Worm (Caenorhabditis elegans): ENCODE measurements around the gene clhm-1.

The clhm-1 gene

DNA sequence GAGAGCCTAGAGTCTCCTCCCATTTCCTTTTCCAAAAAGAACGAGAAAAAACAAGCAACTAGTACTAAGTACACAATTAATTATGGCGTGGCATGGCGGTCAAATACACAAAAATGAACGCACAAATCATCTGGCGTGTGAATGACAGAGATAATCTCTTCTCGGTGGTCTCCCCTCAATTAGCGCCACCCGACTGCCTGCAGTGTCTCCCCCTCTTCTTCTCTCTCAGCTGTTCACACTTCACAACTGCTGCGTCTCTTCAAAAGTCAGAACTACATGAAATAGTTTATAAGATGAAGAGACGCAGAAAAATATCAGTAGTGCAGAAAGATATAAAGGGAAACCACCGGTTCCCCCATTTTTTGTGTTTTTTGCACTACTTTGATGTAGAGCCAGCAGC is 43.4 kb downstream of the clhm-1 start:
- TF ChIP-seq crh-2 (tag; optimal IDR thresholded peaks at IDR 0.05), result peak; percentile 48
- peak; percentile 98 for TF ChIP-seq ceh-16 (tag; optimal IDR thresholded peaks at IDR 0.05)
- TF ChIP-seq nhr-11 (tag; optimal IDR thresholded peaks at IDR 0.05), result no peak
- TF ChIP-seq Y55F3AM.14 (GFP tag; optimal IDR thresholded peaks at IDR 0.05), result no peak
- peak; percentile 72 for TF ChIP-seq nhr-129 (tag; optimal IDR thresholded peaks at IDR 0.05)
- TF ChIP-seq sma-9 (GFP tag; optimal IDR thresholded peaks at IDR 0.05), result peak; percentile 94
- no peak for TF ChIP-seq sma-9 (tag; optimal IDR thresholded peaks at IDR 0.05)
- no peak for TF ChIP-seq R02D3.7 (tag; optimal IDR thresholded peaks at IDR 0.05)
- TF ChIP-seq snpc-4 (tag; optimal IDR thresholded peaks at IDR 0.05), result peak; percentile 17
- TF ChIP-seq C34F6.9 (tag; optimal IDR thresholded peaks at IDR 0.05), result peak; percentile 57
- no peak for TF ChIP-seq dmd-4 (tag; optimal IDR thresholded peaks at IDR 0.05)
- TF ChIP-seq unc-55 (GFP tag; optimal IDR thresholded peaks at IDR 0.05), result peak; percentile 33
- no peak for TF ChIP-seq unc-62 (GFP tag; optimal IDR thresholded peaks at IDR 0.05)
- peak; percentile 64 for TF ChIP-seq nhr-25 (tag; optimal IDR thresholded peaks at IDR 0.05)
- no peak for TF ChIP-seq aly-2 (tag; optimal IDR thresholded peaks at IDR 0.05)
- TF ChIP-seq mbf-1 (tag; optimal IDR thresholded peaks at IDR 0.05), result no peak
- TF ChIP-seq zag-1 (tag; optimal IDR thresholded peaks at IDR 0.05), result peak; percentile 11
- TF ChIP-seq F13H6.1 (tag; optimal IDR thresholded peaks at IDR 0.05), result peak; percentile 87
- TF ChIP-seq lin-13 (GFP tag; optimal IDR thresholded peaks at IDR 0.05), result peak; percentile 35
- TF ChIP-seq egl-27 (tag; optimal IDR thresholded peaks at IDR 0.05), result peak; percentile 70
- TF ChIP-seq nhr-10 (tag; optimal IDR thresholded peaks at IDR 0.05), result no peak
- no peak for TF ChIP-seq skn-1 (tag; optimal IDR thresholded peaks at IDR 0.05)
- no peak for TF ChIP-seq nhr-12 (tag; optimal IDR thresholded peaks at IDR 0.05)
- peak; percentile 54 for TF ChIP-seq nhr-21 (tag; optimal IDR thresholded peaks at IDR 0.05)
- no peak for TF ChIP-seq unc-39 (tag; optimal IDR thresholded peaks at IDR 0.05)
- no peak for TF ChIP-seq elt-3 (tag; optimal IDR thresholded peaks at IDR 0.05)
- TF ChIP-seq nhr-77 (tag; optimal IDR thresholded peaks at IDR 0.05), result no peak
- TF ChIP-seq blmp-1 (tag; optimal IDR thresholded peaks at IDR 0.05; ENCODE audit: insufficient read depth), result peak; percentile 77
- TF ChIP-seq alr-1 (tag; optimal IDR thresholded peaks at IDR 0.05), result no peak
- TF ChIP-seq lsy-2 (tag; optimal IDR thresholded peaks at IDR 0.05), result peak in 1 of 2 experiments; percentile 42
- TF ChIP-seq gmeb-1 (tag; optimal IDR thresholded peaks at IDR 0.05), result peak; percentile 32
- TF ChIP-seq nhr-23 (tag; optimal IDR thresholded peaks at IDR 0.05), result no peak
- peak; percentile 63 for TF ChIP-seq mab-5 (tag; optimal IDR thresholded peaks at IDR 0.05)
- peak; percentile 39 for TF ChIP-seq fos-1 (tag; optimal IDR thresholded peaks at IDR 0.05)
- TF ChIP-seq sma-3 (GFP tag; optimal IDR thresholded peaks at IDR 0.05), result peak; percentile 72
- peak; percentile 76 for TF ChIP-seq sem-4 (tag; optimal IDR thresholded peaks at IDR 0.05)
- no peak for TF ChIP-seq ztf-11 (tag; optimal IDR thresholded peaks at IDR 0.05)
- TF ChIP-seq mdl-1 (tag; optimal IDR thresholded peaks at IDR 0.05), result peak; percentile 13 to 14
- TF ChIP-seq nhr-6 (tag; optimal IDR thresholded peaks at IDR 0.05), result peak; percentile 22

DNA sequence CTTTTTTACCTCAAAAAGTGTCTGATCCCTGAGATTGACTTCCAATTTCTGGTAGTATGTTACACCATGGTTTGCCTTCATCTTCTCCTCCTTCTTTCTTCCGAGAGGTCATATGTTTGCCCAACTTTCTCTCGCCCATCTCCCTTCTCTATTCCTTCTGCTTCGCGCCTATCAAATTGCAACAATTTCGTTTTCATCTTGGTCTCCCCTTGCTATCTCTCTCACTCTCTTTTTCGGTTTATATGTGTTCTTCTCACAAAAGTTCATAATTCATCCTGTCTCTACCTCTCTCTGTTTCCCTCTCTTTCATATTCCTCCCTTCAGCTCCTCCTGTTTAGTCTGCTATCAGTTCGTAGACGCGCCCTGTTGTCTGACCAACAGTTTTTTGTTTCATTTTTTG is 44.1 kb downstream of the clhm-1 start:
- no peak for TF ChIP-seq ama-1 (optimal IDR thresholded peaks at IDR 0.05)
- no peak for TF ChIP-seq ZK546.5 (tag; optimal IDR thresholded peaks at IDR 0.05)
- no peak for TF ChIP-seq snpc-4 (tag; optimal IDR thresholded peaks at IDR 0.05)
- peak; percentile 68 for TF ChIP-seq sem-4 (tag; optimal IDR thresholded peaks at IDR 0.05)
- no peak for TF ChIP-seq nhr-25 (tag; optimal IDR thresholded peaks at IDR 0.05)
- TF ChIP-seq Y55F3AM.14 (GFP tag; optimal IDR thresholded peaks at IDR 0.05), result no peak
- no peak for TF ChIP-seq elt-3 (tag; optimal IDR thresholded peaks at IDR 0.05)
- TF ChIP-seq nhr-237 (tag; optimal IDR thresholded peaks at IDR 0.05), result no peak
- TF ChIP-seq nhr-11 (tag; optimal IDR thresholded peaks at IDR 0.05), result no peak
- TF ChIP-seq unc-62 (GFP tag; optimal IDR thresholded peaks at IDR 0.05), result no peak
- TF ChIP-seq gmeb-1 (tag; optimal IDR thresholded peaks at IDR 0.05), result no peak
- no peak for TF ChIP-seq zag-1 (tag; optimal IDR thresholded peaks at IDR 0.05)
- TF ChIP-seq lin-39 (tag; optimal IDR thresholded peaks at IDR 0.05), result no peak
- peak; percentile 42 for TF ChIP-seq crh-2 (tag; optimal IDR thresholded peaks at IDR 0.05)
- TF ChIP-seq dmd-4 (tag; optimal IDR thresholded peaks at IDR 0.05), result no peak
- peak; percentile 22 for TF ChIP-seq lin-13 (GFP tag; optimal IDR thresholded peaks at IDR 0.05)
- TF ChIP-seq nhr-10 (tag; optimal IDR thresholded peaks at IDR 0.05), result no peak
- peak in 1 of 2 experiments; percentile 16 for TF ChIP-seq mdl-1 (tag; optimal IDR thresholded peaks at IDR 0.05)
- TF ChIP-seq nhr-21 (tag; optimal IDR thresholded peaks at IDR 0.05), result peak; percentile 43
- no peak for TF ChIP-seq unc-39 (tag; optimal IDR thresholded peaks at IDR 0.05)
- peak; percentile 4 for TF ChIP-seq egl-27 (tag; optimal IDR thresholded peaks at IDR 0.05)
- no peak for TF ChIP-seq ceh-82 (tag; optimal IDR thresholded peaks at IDR 0.05)
- no peak for TF ChIP-seq nhr-23 (tag; optimal IDR thresholded peaks at IDR 0.05)
- peak; percentile 69 for TF ChIP-seq F13H6.1 (tag; optimal IDR thresholded peaks at IDR 0.05)
- peak; percentile 31 for TF ChIP-seq C34F6.9 (tag; optimal IDR thresholded peaks at IDR 0.05)
- peak; percentile 13 for TF ChIP-seq mab-5 (tag; optimal IDR thresholded peaks at IDR 0.05)
- peak; percentile 89 for TF ChIP-seq sma-9 (GFP tag; optimal IDR thresholded peaks at IDR 0.05)
- TF ChIP-seq sma-9 (tag; optimal IDR thresholded peaks at IDR 0.05), result no peak
- TF ChIP-seq unc-55 (GFP tag; optimal IDR thresholded peaks at IDR 0.05), result no peak
- peak; percentile 51 for TF ChIP-seq fos-1 (tag; optimal IDR thresholded peaks at IDR 0.05)
- peak; percentile 15 for TF ChIP-seq ztf-4 (tag; optimal IDR thresholded peaks at IDR 0.05)
- peak; percentile 72 for TF ChIP-seq sma-3 (GFP tag; optimal IDR thresholded peaks at IDR 0.05)
- TF ChIP-seq nhr-129 (tag; optimal IDR thresholded peaks at IDR 0.05), result peak; percentile 70
- TF ChIP-seq ztf-11 (tag; optimal IDR thresholded peaks at IDR 0.05), result no peak
- peak in 1 of 2 experiments; percentile 32 for TF ChIP-seq lsy-2 (tag; optimal IDR thresholded peaks at IDR 0.05)
- peak; percentile 61 for TF ChIP-seq nhr-6 (tag; optimal IDR thresholded peaks at IDR 0.05)
- TF ChIP-seq nhr-77 (tag; optimal IDR thresholded peaks at IDR 0.05), result no peak
- peak; percentile 94 for TF ChIP-seq blmp-1 (tag; optimal IDR thresholded peaks at IDR 0.05; ENCODE audit: insufficient read depth)

All from whole organism, L2 larva.